Fruit fly (Drosophila melanogaster) whole organism, pupa: ENCODE measurements around the gene CG42375.

Source experiments
- CG10348 ChIP-seq: fragments of 200-800 bp; sonication (Bioruptor generic); IDR thresholded peaks from 2 replicates; pipeline ENCODE4 v1.3.6; 2022; ENCODE audit warnings: missing biosample characterization, missing genetic modification characterization
- CG12605 ChIP-seq: fragments of 200-800 bp; sonication (Bioruptor generic); IDR thresholded peaks from 2 replicates; pipeline ENCODE4 v1.3.6; 2022; ENCODE audit warnings: missing biosample characterization, missing genetic modification characterization
- CG13204 ChIP-seq: fragments of 200-800 bp; sonication (Bioruptor generic); optimal IDR thresholded peaks from 2 replicates; lab custom pipeline; 2018; ENCODE audit warnings: missing biosample characterization, mild to moderate bottlenecking, missing genetic modification characterization, moderate library complexity
- CG8159 ChIP-seq: fragments of 200-800 bp; sonication (Bioruptor generic); optimal IDR thresholded peaks from 3 replicates; lab custom pipeline; 2018; ENCODE audit warnings: missing biosample characterization, mild to moderate bottlenecking, missing genetic modification characterization, moderate library complexity
- CG9948 ChIP-seq: fragments of 200-800 bp; sonication (Bioruptor generic); optimal IDR thresholded peaks from 2 replicates; lab custom pipeline; 2018; ENCODE audit warnings: missing biosample characterization, mild to moderate bottlenecking, missing genetic modification characterization, moderate library complexity
- D1 ChIP-seq: fragments of 200-800 bp; sonication (Bioruptor generic); optimal IDR thresholded peaks from 2 replicates; lab custom pipeline; 2018; ENCODE audit warnings: missing biosample characterization, mild to moderate bottlenecking, missing genetic modification characterization, moderate library complexity

DNA sequence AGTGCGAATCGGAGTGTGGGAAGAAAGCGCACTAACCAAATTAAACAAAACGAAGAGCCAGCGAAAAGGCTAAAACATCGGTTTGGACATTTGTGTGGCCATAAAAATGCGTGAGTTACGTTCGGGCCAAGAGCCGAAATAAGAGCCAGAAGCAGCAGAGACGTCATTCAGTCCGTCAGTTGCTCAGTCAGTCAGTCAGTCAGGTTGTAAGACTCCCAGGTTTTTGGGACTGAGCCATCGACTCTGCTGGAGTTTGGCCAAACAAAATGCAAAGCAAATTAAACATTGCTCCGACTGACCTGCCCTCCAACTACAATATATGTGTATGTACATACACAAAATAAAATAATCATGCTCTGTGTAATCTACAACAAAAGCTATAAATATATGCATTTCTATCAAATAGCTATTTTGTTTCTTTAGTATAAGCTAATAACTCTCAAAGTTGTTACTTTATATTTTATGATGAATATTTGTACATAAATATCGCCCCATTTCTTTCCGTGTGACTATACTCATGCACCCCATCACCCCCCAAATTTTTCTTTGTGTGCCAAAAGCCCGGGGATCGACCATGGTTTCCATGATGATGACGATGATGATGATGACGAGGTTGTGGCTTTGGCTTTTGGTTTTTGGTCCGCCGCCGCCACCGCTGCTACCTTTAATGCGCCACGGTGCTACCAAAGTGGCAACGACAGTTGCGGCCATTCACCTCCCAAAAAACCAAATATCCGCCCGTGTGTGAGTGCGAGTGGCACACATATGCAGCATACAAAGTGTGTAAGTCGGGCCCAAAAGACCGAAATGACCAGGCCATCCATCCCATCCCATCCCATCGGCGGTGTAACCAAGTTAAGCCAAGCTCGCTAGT is 13.9 kb downstream of the CG42375 start:
- TF ChIP-seq CG13204 (GFP tag; lab: Kevin White, UChicago) = no peak
- no peak for TF ChIP-seq CG12605 (GFP tag; lab: Robert Waterston, UW)
- no peak for TF ChIP-seq CG8159 (tag; lab: Kevin White, UChicago)
- TF ChIP-seq CG10348 = no peak
- no peak for TF ChIP-seq CG9948 (tag; lab: Kevin White, UChicago)
- no peak for TF ChIP-seq D1 (tag; lab: Kevin White, UChicago)
